Fruit fly (Drosophila melanogaster): ENCODE data around the gene AdamTS-B.

Gene AdamTS-B

dm6 chrX:5665902-5666301 is 32.5 kb upstream of the AdamTS-B start, which contains the start of the genes Sirt4 and CG4119 (continued):
- TF ChIP-seq CG16813 (GFP tag; IDR thresholded peaks at IDR 0.05; ENCODE audit: partially characterized antibody), result peak; percentile 96
- peak; percentile 19 for TF ChIP-seq CG7786 (GFP tag; optimal IDR thresholded peaks at IDR 0.05)
- TF ChIP-seq CG18764 (GFP tag; optimal IDR thresholded peaks at IDR 0.05), result no peak
- TF ChIP-seq ara (GFP tag; IDR thresholded peaks at IDR 0.05), result 0 out of 2 replicates have a peak, but pooled peaks have one; percentile 5
- peak; percentile 95 for TF ChIP-seq zen2 (GFP tag; IDR thresholded peaks at IDR 0.05; ENCODE audit: partially characterized antibody)
- no peak for TF ChIP-seq vfl (GFP tag; optimal IDR thresholded peaks at IDR 0.05)
- no peak for TF ChIP-seq trh (GFP tag; optimal IDR thresholded peaks at IDR 0.05)
- no peak for TF ChIP-seq nau (GFP tag; optimal IDR thresholded peaks at IDR 0.05)
- TF ChIP-seq CG8359 (GFP tag; optimal IDR thresholded peaks at IDR 0.05; ENCODE audit: borderline replicate concordance), result no peak
- no peak for TF ChIP-seq D19A (tag; optimal IDR thresholded peaks at IDR 0.05)
- TF ChIP-seq CG34224 (GFP tag; IDR thresholded peaks at IDR 0.05; ENCODE audit: partially characterized antibody), result peak; percentile 94
- TF ChIP-seq oc (tag; optimal IDR thresholded peaks at IDR 0.05), result peak; percentile 17
- TF ChIP-seq HLH3B (GFP tag; IDR thresholded peaks at IDR 0.05), result no peak
- peak; percentile 27 for TF ChIP-seq Fer1 (GFP tag; optimal IDR thresholded peaks at IDR 0.05)
- TF ChIP-seq CG17361 (GFP tag; IDR thresholded peaks at IDR 0.05), result 0 out of 3 replicates have a peak, but pooled peaks have one; percentile 17
- TF ChIP-seq Fer2 (tag; optimal IDR thresholded peaks at IDR 0.05), result no peak
- TF ChIP-seq CG7745 (tag; optimal IDR thresholded peaks at IDR 0.05), result no peak
- TF ChIP-seq CG1024 (GFP tag; IDR thresholded peaks at IDR 0.05), result no peak
- TF ChIP-seq bbx (GFP tag; IDR thresholded peaks at IDR 0.05; ENCODE audit: partially characterized antibody), result peak; percentile 98
- peak; percentile 62 for TF ChIP-seq NC2β (GFP tag; optimal IDR thresholded peaks at IDR 0.05)
- TF ChIP-seq CG17912 (GFP tag; optimal IDR thresholded peaks at IDR 0.05), result no peak
- no peak for TF ChIP-seq CG3838 (GFP tag; optimal IDR thresholded peaks at IDR 0.05)
- peak; percentile 94 for TF ChIP-seq CG14860 (GFP tag; IDR thresholded peaks at IDR 0.05; ENCODE audit: partially characterized antibody)
- no peak for TF ChIP-seq ind (GFP tag; optimal IDR thresholded peaks at IDR 0.05)
- no peak for TF ChIP-seq lov (optimal IDR thresholded peaks at IDR 0.05)
- no peak for TF ChIP-seq lov (GFP tag; IDR thresholded peaks at IDR 0.05)
- TF ChIP-seq chm (GFP tag; IDR thresholded peaks at IDR 0.05), result no peak
- no peak for TF ChIP-seq klu (GFP tag; IDR thresholded peaks at IDR 0.05)
- no peak for TF ChIP-seq ken (GFP tag; IDR thresholded peaks at IDR 0.05)
- TF ChIP-seq Gsc (GFP tag; IDR thresholded peaks at IDR 0.05), result no peak
- TF ChIP-seq CG34376 (GFP tag; optimal IDR thresholded peaks at IDR 0.05), result peak; percentile 40
- TF ChIP-seq Xrp1 (GFP tag; IDR thresholded peaks at IDR 0.05), result no peak
- TF ChIP-seq slbo (GFP tag; IDR thresholded peaks at IDR 0.05), result peak; percentile 54; the same call in 1 of the 2 replicates
- TF ChIP-seq CG33557 (GFP tag; optimal IDR thresholded peaks at IDR 0.05), result no peak
- peak; percentile 97 for TF ChIP-seq hb (GFP tag; IDR thresholded peaks at IDR 0.05; ENCODE audit: partially characterized antibody)
- no peak for TF ChIP-seq cato (GFP tag; optimal IDR thresholded peaks at IDR 0.05; ENCODE audit: borderline replicate concordance)
- peak; percentile 13 for TF ChIP-seq Antp (GFP tag; optimal IDR thresholded peaks at IDR 0.05)
- peak; percentile 41 for TF ChIP-seq CG10267 (tag; optimal IDR thresholded peaks at IDR 0.05)
- no peak for TF ChIP-seq CG14014 (GFP tag; IDR thresholded peaks at IDR 0.05)
- TF ChIP-seq sc (optimal IDR thresholded peaks at IDR 0.05), result no peak
- no peak for TF ChIP-seq sc (GFP tag; optimal IDR thresholded peaks at IDR 0.05)
- peak; percentile 23 for TF ChIP-seq Xbp1 (GFP tag; optimal IDR thresholded peaks at IDR 0.05)
- TF ChIP-seq gro (GFP tag; optimal IDR thresholded peaks at IDR 0.05), result peak; percentile 40
- no peak for TF ChIP-seq CG11504 (tag; optimal IDR thresholded peaks at IDR 0.05)
- no peak for TF ChIP-seq crc (GFP tag; optimal IDR thresholded peaks at IDR 0.05)
- no peak for TF ChIP-seq CG11695 (GFP tag; IDR thresholded peaks at IDR 0.05)
- TF ChIP-seq CG17328 (GFP tag; IDR thresholded peaks at IDR 0.05), result no peak
- no peak for TF ChIP-seq CG11085 (GFP tag; IDR thresholded peaks at IDR 0.05)
- TF ChIP-seq bab2 (GFP tag; optimal IDR thresholded peaks at IDR 0.05), result no peak
- no peak for TF ChIP-seq hth (optimal IDR thresholded peaks at IDR 0.05)
- no peak for TF ChIP-seq CG2875 (GFP tag; optimal IDR thresholded peaks at IDR 0.05)
- no peak for TF ChIP-seq CG6175 (GFP tag; IDR thresholded peaks at IDR 0.05)
